Fruit fly (Drosophila melanogaster) whole organism, embryonic: ENCODE data around the gene CG12814.

Experiments
- Blimp-1 ChIP-seq: fragments of 200-800 bp; sonication (Bioruptor generic); optimal IDR thresholded peaks from 3 replicates; lab custom pipeline; 2018; ENCODE audit warnings: missing biosample characterization, missing genetic modification characterization, mild to moderate bottlenecking, moderate library complexity, missing genetic modification reagents
- Bteb2 ChIP-seq: fragments of 200-800 bp; sonication (Bioruptor generic); optimal IDR thresholded peaks from 2 replicates; lab custom pipeline; 2016; ENCODE audit warnings: missing biosample characterization, missing genetic modification characterization
- CG10366 ChIP-seq: fragments of 200-800 bp; sonication (Bioruptor generic); IDR thresholded peaks from 2 replicates; pipeline ENCODE4 v1.3.6; 2022; ENCODE audit warnings: missing biosample characterization, missing genetic modification characterization
- CG11247 ChIP-seq: fragments of 200-800 bp; sonication (Bioruptor generic); IDR thresholded peaks from 2 replicates; pipeline ENCODE4 v1.3.6; 2022; ENCODE audit warnings: missing biosample characterization, missing genetic modification characterization
- CG1233 ChIP-seq: fragments of 200-800 bp; sonication (Bioruptor generic); optimal IDR thresholded peaks from 4 replicates; lab custom pipeline; 2018; ENCODE audit warnings: missing biosample characterization, mild to moderate bottlenecking, missing genetic modification characterization
- CG17612 ChIP-seq: fragments of 200-800 bp; sonication (Bioruptor generic); IDR thresholded peaks from 2 replicates; pipeline ENCODE4 v1.3.6; 2022; ENCODE audit warnings: missing biosample characterization, missing genetic modification characterization
- CG17802 ChIP-seq: fragments of 200-800 bp; sonication (Bioruptor generic); optimal IDR thresholded peaks from 2 replicates; lab custom pipeline; 2018; ENCODE audit warnings: missing biosample characterization, mild to moderate bottlenecking, missing genetic modification characterization, moderate library complexity
- CG2199 ChIP-seq: fragments of 200-800 bp; sonication (Bioruptor generic); IDR thresholded peaks from 3 replicates; pipeline ENCODE4 v1.3.6; 2022; ENCODE audit warnings: missing biosample characterization, missing genetic modification characterization
- CG2875 ChIP-seq: fragments of 200-800 bp; sonication (Bioruptor generic); optimal IDR thresholded peaks from 2 replicates; lab custom pipeline; 2017; ENCODE audit warnings: missing biosample characterization, mild to moderate bottlenecking, missing genetic modification characterization, missing genetic modification reagents
- CG6791 ChIP-seq: fragments of 200-800 bp; sonication (Bioruptor generic); IDR thresholded peaks from 3 replicates; pipeline ENCODE4 v1.3.6; 2022; ENCODE audit warnings: missing biosample characterization, missing genetic modification characterization; ENCODE audit not compliant: partially characterized antibody
- CG7271 ChIP-seq: fragments of 200-800 bp; sonication (Bioruptor generic); optimal IDR thresholded peaks from 2 replicates; lab custom pipeline; 2018; ENCODE audit warnings: missing biosample characterization, mild to moderate bottlenecking, missing genetic modification characterization, moderate library complexity
- CG7786 ChIP-seq: fragments of 200-800 bp; sonication (Bioruptor generic); optimal IDR thresholded peaks from 2 replicates; lab custom pipeline; 2016; ENCODE audit warnings: missing biosample characterization, missing genetic modification characterization
- CG8388 ChIP-seq: fragments of 200-800 bp; sonication (Bioruptor generic); optimal IDR thresholded peaks from 2 replicates; lab custom pipeline; 2019; ENCODE audit warnings: missing biosample characterization, mild to moderate bottlenecking, missing genetic modification characterization, moderate library complexity
- CG9437 ChIP-seq: fragments of 200-800 bp; sonication (Bioruptor generic); optimal IDR thresholded peaks from 2 replicates; lab custom pipeline; 2018; ENCODE audit warnings: missing biosample characterization, mild to moderate bottlenecking, missing genetic modification characterization
- CG9932 ChIP-seq: fragments of 200-800 bp; sonication (Bioruptor generic); IDR thresholded peaks from 2 replicates; pipeline ENCODE4 v1.3.6; 2022; ENCODE audit warnings: missing biosample characterization, missing genetic modification characterization
- CkIIα-i1 ChIP-seq: fragments of 200-800 bp; sonication (Bioruptor generic); IDR thresholded peaks from 2 replicates; pipeline ENCODE4 v1.3.6; 2022; ENCODE audit warnings: missing biosample characterization, missing genetic modification characterization
- D19A ChIP-seq: fragments of 200-800 bp; optimal IDR thresholded peaks from 3 replicates; lab custom pipeline; 2019; ENCODE audit warnings: missing biosample characterization, mild to moderate bottlenecking, missing genetic modification characterization, moderate library complexity
- Dad ChIP-seq: fragments of 200-800 bp; sonication (Bioruptor generic); optimal IDR thresholded peaks from 3 replicates; lab custom pipeline; 2016; ENCODE audit warnings: missing biosample characterization, missing genetic modification characterization
- Deaf1 ChIP-seq: fragments of 200-800 bp; optimal IDR thresholded peaks from 3 replicates; lab custom pipeline; 2019; ENCODE audit warnings: missing biosample characterization, mild to moderate bottlenecking, missing genetic modification characterization, moderate library complexity
- Fer3 ChIP-seq: fragments of 200-800 bp; sonication (Bioruptor generic); optimal IDR thresholded peaks from 2 replicates; lab custom pipeline; 2018; ENCODE audit warnings: missing biosample characterization, mild to moderate bottlenecking, missing genetic modification characterization, moderate library complexity
- GATAe ChIP-seq: fragments of 200-800 bp; sonication (Bioruptor generic); conservative IDR thresholded peaks from 2 replicates; pipeline ENCODE4 v1.3.6; 2022; ENCODE audit warnings: missing biosample characterization, missing genetic modification characterization
- Hey ChIP-seq: fragments of 200-800 bp; sonication (Bioruptor generic); optimal IDR thresholded peaks from 3 replicates; lab custom pipeline; 2018; ENCODE audit warnings: missing biosample characterization, mild to moderate bottlenecking, missing genetic modification characterization
- Hmx ChIP-seq: fragments of 200-800 bp; sonication (Bioruptor generic); optimal IDR thresholded peaks from 2 replicates; lab custom pipeline; 2016; ENCODE audit warnings: missing biosample characterization, missing genetic modification characterization
- Jarid2 ChIP-seq: fragments of 200-800 bp; sonication (Bioruptor generic); optimal IDR thresholded peaks from 3 replicates; lab custom pipeline; 2017; ENCODE audit warnings: mild to moderate bottlenecking, missing biosample characterization, missing genetic modification reagents, missing genetic modification characterization
- Mrtf ChIP-seq: fragments of 200-800 bp; sonication (Bioruptor generic); IDR thresholded peaks from 3 replicates; pipeline ENCODE4 v1.3.6; 2022; ENCODE audit warnings: missing biosample characterization, missing genetic modification characterization
- Oaz ChIP-seq: fragments of 200-800 bp; sonication (Bioruptor generic); IDR thresholded peaks from 2 replicates; pipeline ENCODE4 v1.3.6; 2022; ENCODE audit warnings: missing biosample characterization, missing genetic modification characterization
- Optix ChIP-seq: fragments of 200-800 bp; sonication (Bioruptor generic); IDR thresholded peaks from 3 replicates; pipeline ENCODE4 v1.3.6; 2022; ENCODE audit warnings: missing biosample characterization, missing genetic modification characterization
- Ptx1 ChIP-seq: fragments of 200-800 bp; sonication (Bioruptor generic); IDR thresholded peaks from 2 replicates; pipeline ENCODE4 v1.3.6; 2022; ENCODE audit warnings: missing biosample characterization, missing genetic modification characterization
- Sin3A ChIP-seq: fragments of >200 bp; optimal IDR thresholded peaks from 2 replicates; lab custom pipeline; 2018
- Sox100B ChIP-seq: fragments of 200-800 bp; sonication (Bioruptor generic); optimal IDR thresholded peaks from 3 replicates; lab custom pipeline; 2018; ENCODE audit warnings: missing biosample characterization, mild to moderate bottlenecking, missing genetic modification characterization
- Spps ChIP-seq: fragments of 200-800 bp; sonication (Bioruptor generic); optimal IDR thresholded peaks from 2 replicates; lab custom pipeline; 2018; ENCODE audit warnings: missing biosample characterization, mild to moderate bottlenecking, missing genetic modification characterization
- ash1 ChIP-seq: fragments of 200-800 bp; sonication (Bioruptor generic); optimal IDR thresholded peaks from 2 replicates; lab custom pipeline; 2018; ENCODE audit warnings: missing biosample characterization, mild to moderate bottlenecking, missing genetic modification characterization
- ato ChIP-seq: fragments of 200-800 bp; sonication (Bioruptor generic); IDR thresholded peaks from 2 replicates; pipeline ENCODE4 v1.3.6; 2022; ENCODE audit warnings: missing biosample characterization, missing genetic modification characterization; ENCODE audit not compliant: partially characterized antibody
- chn ChIP-seq: fragments of 200-800 bp; sonication (Bioruptor generic); optimal IDR thresholded peaks from 2 replicates; lab custom pipeline; 2016; ENCODE audit warnings: missing biosample characterization, missing genetic modification characterization
- dati ChIP-seq: fragments of 200-800 bp; sonication (Bioruptor generic); IDR thresholded peaks from 2 replicates; pipeline ENCODE4 v1.3.6; 2022; ENCODE audit warnings: missing biosample characterization, missing genetic modification characterization
- disco-r ChIP-seq: fragments of 200-800 bp; sonication (Bioruptor generic); optimal IDR thresholded peaks from 2 replicates; lab custom pipeline; 2016; ENCODE audit warnings: missing biosample characterization, missing genetic modification characterization
- gsb ChIP-seq: fragments of 200-800 bp; sonication (Bioruptor generic); IDR thresholded peaks from 2 replicates; pipeline ENCODE4 v1.3.6; 2022; ENCODE audit warnings: missing biosample characterization, missing genetic modification characterization
- hb ChIP-seq: fragments of 200-800 bp; sonication (Bioruptor generic); IDR thresholded peaks from 3 replicates; pipeline ENCODE4 v1.3.6; 2022; ENCODE audit warnings: missing biosample characterization, missing genetic modification characterization; ENCODE audit not compliant: partially characterized antibody
- ind ChIP-seq: fragments of 200-800 bp; sonication (Bioruptor generic); optimal IDR thresholded peaks from 3 replicates; lab custom pipeline; 2016; ENCODE audit warnings: missing biosample characterization, missing genetic modification characterization
- nau ChIP-seq: fragments of 200-800 bp; sonication (Bioruptor generic); optimal IDR thresholded peaks from 3 replicates; lab custom pipeline; 2017; ENCODE audit warnings: missing biosample characterization, mild to moderate bottlenecking, missing genetic modification characterization, missing genetic modification reagents
- otp ChIP-seq: fragments of 200-800 bp; sonication (Bioruptor generic); IDR thresholded peaks from 3 replicates; pipeline ENCODE4, ENCODE4 v1.3.6; 2022; ENCODE audit warnings: missing biosample characterization, missing genetic modification characterization
- pho ChIP-seq: fragments of 200-800 bp; sonication (Bioruptor generic); optimal IDR thresholded peaks from 2 replicates; lab custom pipeline; 2016; ENCODE audit warnings: missing biosample characterization, missing genetic modification characterization
- pzg ChIP-seq: fragments of 200-800 bp; sonication (Bioruptor generic); optimal IDR thresholded peaks from 3 replicates; lab custom pipeline; 2018; ENCODE audit warnings: missing biosample characterization, mild to moderate bottlenecking, missing genetic modification characterization, moderate library complexity
- ro ChIP-seq: fragments of 200-800 bp; sonication (Bioruptor generic); IDR thresholded peaks from 2 replicates; pipeline ENCODE4 v1.3.6; 2022; ENCODE audit warnings: missing biosample characterization, missing genetic modification characterization
- sc ChIP-seq, 3 experiments: fragments of >200 bp in 2 of 3; fragments of 200-800 bp in 1 of 3; sonication (Bioruptor generic) in 1 of 3; optimal IDR thresholded peaks; 2 replicates in 2 of 3; 3 replicates in 1 of 3; lab custom pipeline; 2017; ENCODE audit warnings: mild to moderate bottlenecking in 1 of 3, missing biosample characterization in 1 of 3, missing genetic modification characterization in 1 of 3, missing genetic modification reagents in 1 of 3
- so ChIP-seq: fragments of 200-800 bp; sonication (Bioruptor generic); IDR thresholded peaks from 3 replicates; pipeline ENCODE4 v1.3.6; 2022; ENCODE audit warnings: missing biosample characterization, missing genetic modification characterization
- sob ChIP-seq: fragments of 200-800 bp; sonication (Bioruptor generic); IDR thresholded peaks from 2 replicates; pipeline ENCODE4 v1.3.6; 2022; ENCODE audit warnings: missing biosample characterization, missing genetic modification characterization
- ttk ChIP-seq: fragments of 200-800 bp; sonication (Bioruptor generic); IDR thresholded peaks from 2 replicates; pipeline ENCODE4 v2.1.2; 2022; ENCODE audit warnings: missing biosample characterization, missing genetic modification characterization
- twi ChIP-seq: fragments of 200-800 bp; optimal IDR thresholded peaks from 2 replicates; lab custom pipeline; 2019; ENCODE audit warnings: missing biosample characterization, mild to moderate bottlenecking, missing genetic modification characterization, moderate library complexity
- vfl ChIP-seq: fragments of 200-800 bp; sonication (Bioruptor generic); optimal IDR thresholded peaks from 2 replicates; lab custom pipeline; 2016; ENCODE audit warnings: missing biosample characterization, missing genetic modification characterization
- yki ChIP-seq: fragments of >200 bp; optimal IDR thresholded peaks from 3 replicates; lab custom pipeline; 2018

Gene CG12814

dm6 chr3R:10170356-10170876 lies 19.0 kb downstream of the CG12814 start, which contains the start of gene Best1 (continued):
- TF ChIP-seq CG7786 (GFP tag; lab: Kevin White, UChicago) (peak; percentile 59), Sox100B (GFP tag; lab: Kevin White, UChicago) (peak; percentile 87), Ptx1 (peak; percentile 95), Optix (GFP tag; lab: Robert Waterston, UW) (peak; percentile 82), otp (GFP tag; lab: Robert Waterston, UW) (peak; percentile 89; the same call in 2 of the 3 replicates), yki (peak; percentile 61), ro (GFP tag; lab: Robert Waterston, UW) (peak; percentile 69; the same call in 1 of the 2 replicates), Jarid2 (GFP tag; lab: Kevin White, UChicago) (peak; percentile 98), twi (tag; lab: Kevin White, UChicago) (peak; percentile 76), D19A (peak; percentile 88), CG17612 (GFP tag; lab: Robert Waterston, UW) (peak; percentile 83), sc (optimal IDR thresholded peaks at IDR 0.05; lab: Kevin White, UChicago) (no peak), sc (GFP tag; optimal IDR thresholded peaks at IDR 0.05; lab: Kevin White, UChicago) (peak; percentile 85), pho (GFP tag; lab: Kevin White, UChicago) (peak; percentile 13), Hmx (GFP tag; lab: Kevin White, UChicago) (no peak), CG6791 (GFP tag; lab: Robert Waterston, UW) (peak; percentile 65), CG8388 (GFP tag; lab: Kevin White, UChicago) (peak; percentile 87), CG11247 (GFP tag; lab: Robert Waterston, UW) (peak; percentile 94), CG7271 (peak; percentile 68), CG9437 (GFP tag; lab: Kevin White, UChicago) (peak; percentile 93), GATAe (peak; percentile 96), Mrtf (GFP tag; lab: Robert Waterston, UW) (peak; percentile 89), disco-r (no peak), CG9932 (GFP tag; lab: Robert Waterston, UW) (peak; percentile 97), Sin3A (no peak), Bteb2 (GFP tag; lab: Kevin White, UChicago) (peak; percentile 41), Dad (GFP tag; lab: Kevin White, UChicago) (peak; percentile 63), ash1 (GFP tag; lab: Kevin White, UChicago) (peak; percentile 0), CG10366 (GFP tag; lab: Robert Waterston, UW) (peak; percentile 91), so (GFP tag; lab: Robert Waterston, UW) (peak; percentile 90), Deaf1 (tag; lab: Kevin White, UChicago) (peak; percentile 74), sob (GFP tag; lab: Robert Waterston, UW) (peak; percentile 95), CG2199 (GFP tag; lab: Robert Waterston, UW) (peak; percentile 92; the same call in 2 of the 3 replicates), ttk (GFP tag; lab: Robert Waterston, UW) (peak; percentile 89), Spps (tag; lab: Kevin White, UChicago) (peak; percentile 77), Fer3 (tag; lab: Kevin White, UChicago) (peak; percentile 93), hb (GFP tag; lab: Robert Waterston, UW) (peak; percentile 60; the same call in 1 of the 3 replicates), gsb (GFP tag; lab: Robert Waterston, UW) (peak; percentile 91), dati (GFP tag; lab: Robert Waterston, UW) (no peak), CG1233 (GFP tag; lab: Kevin White, UChicago) (peak; percentile 90), CG2875 (GFP tag; lab: Kevin White, UChicago) (peak; percentile 77), ind (peak; percentile 83), CkIIα-i1 (GFP tag; lab: Robert Waterston, UW) (peak; percentile 55; the same call in 1 of the 2 replicates), Hey (tag; lab: Kevin White, UChicago) (peak; percentile 27), pzg (peak; percentile 16), vfl (peak; percentile 76), Oaz (GFP tag; lab: Robert Waterston, UW) (peak; percentile 86), Blimp-1 (GFP tag; lab: Kevin White, UChicago) (peak; percentile 95), chn (GFP tag; lab: Kevin White, UChicago) (peak; percentile 54), ato (peak; percentile 54; the same call in 1 of the 2 replicates), CG17802 (tag; lab: Kevin White, UChicago) (peak; percentile 69), nau (peak; percentile 72)
